Fruit fly (Drosophila melanogaster): ENCODE data around the gene CG33169.

CG33169 gene

DNA sequence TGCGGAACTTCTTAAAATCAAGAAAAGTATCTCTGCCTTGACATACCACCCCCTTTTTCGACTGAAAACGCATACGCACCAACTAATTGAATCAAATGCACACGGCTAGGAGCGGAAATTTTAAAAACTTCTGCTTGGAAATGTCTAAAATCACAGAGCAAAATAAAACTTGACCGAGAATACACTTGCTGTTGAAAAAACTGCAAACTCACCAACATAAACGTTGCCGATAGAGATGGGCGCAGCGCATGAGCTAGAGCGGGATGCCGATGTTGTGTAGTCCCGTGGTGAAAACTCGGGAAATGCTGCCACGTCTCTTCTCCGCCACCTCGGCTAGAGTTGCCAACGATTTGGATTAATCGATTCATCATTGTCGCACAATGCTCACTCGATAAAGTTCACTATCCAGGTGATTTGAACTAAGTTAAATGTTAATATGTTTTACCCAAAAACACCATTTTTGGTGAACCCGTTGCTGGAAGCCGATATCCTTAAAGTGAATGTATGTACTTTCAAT is 8.2 kb downstream of the CG33169 start, which contains the start of the genes CG11109 and Arf1 (continued):
- TF ChIP-seq CG2712 (tag; optimal IDR thresholded peaks at IDR 0.05): peak; percentile 13
- TF ChIP-seq Fer1 (GFP tag; optimal IDR thresholded peaks at IDR 0.05): peak; percentile 11
- peak; percentile 7 for TF ChIP-seq tap (tag; optimal IDR thresholded peaks at IDR 0.05)
- TF ChIP-seq sob (GFP tag; IDR thresholded peaks at IDR 0.05): no peak
- TF ChIP-seq Hr39 (optimal IDR thresholded peaks at IDR 0.05): no peak
- TF ChIP-seq hth (optimal IDR thresholded peaks at IDR 0.05): no peak
- no peak for TF ChIP-seq Ravus (GFP tag; IDR thresholded peaks at IDR 0.05)
- no peak for TF ChIP-seq CG7556 (GFP tag; optimal IDR thresholded peaks at IDR 0.05)
- TF ChIP-seq zen (tag; optimal IDR thresholded peaks at IDR 0.05): peak; percentile 0
- TF ChIP-seq CG9727 (GFP tag; optimal IDR thresholded peaks at IDR 0.05): no peak
- TF ChIP-seq CG4854 (GFP tag; optimal IDR thresholded peaks at IDR 0.05): peak; percentile 86
- TF ChIP-seq sima (GFP tag; optimal IDR thresholded peaks at IDR 0.05): no peak
- TF ChIP-seq CG18619 (GFP tag; optimal IDR thresholded peaks at IDR 0.05): no peak
- peak; percentile 54 for TF ChIP-seq CG9932 (GFP tag; IDR thresholded peaks at IDR 0.05)
- TF ChIP-seq Nf-YB (GFP tag; optimal IDR thresholded peaks at IDR 0.05): no peak
- no peak for TF ChIP-seq CG11085 (GFP tag; IDR thresholded peaks at IDR 0.05)
- peak; percentile 36 for TF ChIP-seq CrebB (tag; optimal IDR thresholded peaks at IDR 0.05)
- peak; percentile 48 for TF ChIP-seq Dp (GFP tag; optimal IDR thresholded peaks at IDR 0.05)
- TF ChIP-seq p53 (GFP tag; optimal IDR thresholded peaks at IDR 0.05): no peak
- peak; percentile 90 for TF ChIP-seq CG15514 (GFP tag; optimal IDR thresholded peaks at IDR 0.05)
- peak; percentile 19 for TF ChIP-seq pfk (GFP tag; optimal IDR thresholded peaks at IDR 0.05)
- peak; percentile 74 for TF ChIP-seq CG42726 (GFP tag; IDR thresholded peaks at IDR 0.05; ENCODE audit: partially characterized antibody)
- peak; percentile 25; the same call in 1 of the 3 replicates for TF ChIP-seq CG11695 (GFP tag; IDR thresholded peaks at IDR 0.05)
- no peak for TF ChIP-seq CG12391 (tag; optimal IDR thresholded peaks at IDR 0.05)
- TF ChIP-seq CG15479 (GFP tag; optimal IDR thresholded peaks at IDR 0.05): peak; percentile 15
- peak; percentile 38; the same call in 1 of the 2 replicates for TF ChIP-seq slbo (GFP tag; IDR thresholded peaks at IDR 0.05)
- TF ChIP-seq CG17612 (GFP tag; IDR thresholded peaks at IDR 0.05): no peak
- TF ChIP-seq CG13287 (GFP tag; IDR thresholded peaks at IDR 0.05; ENCODE audit: partially characterized antibody): peak; percentile 55
- TF ChIP-seq bowl (GFP tag; IDR thresholded peaks at IDR 0.05): no peak
- TF ChIP-seq nerfin-2 (GFP tag; IDR thresholded peaks at IDR 0.05; ENCODE audit: partially characterized antibody): peak; percentile 56; the same call in 1 of the 2 replicates
- TF ChIP-seq Doc3 (GFP tag; IDR thresholded peaks at IDR 0.05; ENCODE audit: partially characterized antibody): peak; percentile 33
- TF ChIP-seq Dref (GFP tag; IDR thresholded peaks at IDR 0.05): peak; percentile 87
- peak; percentile 47 for TF ChIP-seq CG17912 (GFP tag; optimal IDR thresholded peaks at IDR 0.05)
- no peak for TF ChIP-seq Hsf (GFP tag; optimal IDR thresholded peaks at IDR 0.05)
- peak; percentile 89 for TF ChIP-seq CG6791 (GFP tag; IDR thresholded peaks at IDR 0.05; ENCODE audit: partially characterized antibody)
- peak in 1 of 3 experiments; percentile 15 for TF ChIP-seq Stat92E (GFP tag; optimal IDR thresholded peaks at IDR 0.05)
- peak; percentile 72 for TF ChIP-seq CG7963 (GFP tag; IDR thresholded peaks at IDR 0.05; ENCODE audit: partially characterized antibody)
- peak; percentile 62 for TF ChIP-seq knrl (GFP tag; IDR thresholded peaks at IDR 0.05; ENCODE audit: partially characterized antibody)
- no peak for TF ChIP-seq CG43689 (GFP tag; IDR thresholded peaks at IDR 0.05)
- TF ChIP-seq bab2 (GFP tag; optimal IDR thresholded peaks at IDR 0.05): no peak
- peak; percentile 19 for TF ChIP-seq nmo (GFP tag; optimal IDR thresholded peaks at IDR 0.05)
- peak; percentile 7 for TF ChIP-seq CG34376 (GFP tag; optimal IDR thresholded peaks at IDR 0.05)
- no peak for TF ChIP-seq org-1 (GFP tag; optimal IDR thresholded peaks at IDR 0.05)
- TF ChIP-seq vfl (GFP tag; optimal IDR thresholded peaks at IDR 0.05): no peak
- TF ChIP-seq hbn (GFP tag; IDR thresholded peaks at IDR 0.05; ENCODE audit: partially characterized antibody): peak; percentile 59
- TF ChIP-seq Xrp1 (GFP tag; IDR thresholded peaks at IDR 0.05): no peak
- TF ChIP-seq CG15601 (tag; optimal IDR thresholded peaks at IDR 0.05): no peak
- TF ChIP-seq HmgD (GFP tag; optimal IDR thresholded peaks at IDR 0.05): peak; percentile 2
- TF ChIP-seq Rfx (GFP tag; IDR thresholded peaks at IDR 0.05): peak; percentile 56
- peak; percentile 92 for TF ChIP-seq CG11560 (tag; IDR thresholded peaks at IDR 0.05)
